Worm (Caenorhabditis elegans) whole organism, early embryonic: ENCODE measurements around the gene Y71H2B.11.

Source experiments
- B0310.2 ChIP-seq: sonication (generic microtip); optimal IDR thresholded peaks from 2 replicates; lab custom pipeline; 2016; ENCODE audit warnings: mild to moderate bottlenecking, missing genetic modification characterization, missing compliant biosample characterization
- ama-1 ChIP-seq: fragments of 150-350 bp; optimal IDR thresholded peaks from 2 replicates; lab custom pipeline; 2014
- ets-7 ChIP-seq: sonication (generic microtip); optimal IDR thresholded peaks from 2 replicates; lab custom pipeline; 2016; ENCODE audit warnings: missing genotype, missing genetic modification characterization, missing compliant biosample characterization
- flt-1 ChIP-seq: fragments of 200-800 bp; sonication (Bioruptor generic); IDR thresholded peaks from 2 replicates; pipeline ENCODE4 v1.3.6; 2022; ENCODE audit warnings: missing genetic modification characterization, missing compliant biosample characterization
- hmg-4 ChIP-seq: fragments of 200-800 bp; sonication (Bioruptor generic); optimal IDR thresholded peaks from 2 replicates; lab custom pipeline; 2018; ENCODE audit warnings: mild to moderate bottlenecking, missing genetic modification characterization, missing compliant biosample characterization
- pes-1 ChIP-seq: fragments of 200-800 bp; sonication (Bioruptor generic); IDR thresholded peaks from 2 replicates; pipeline ENCODE4 v1.3.6; 2022; ENCODE audit warnings: missing genetic modification reagents, missing genetic modification characterization, missing compliant biosample characterization
- sea-1 ChIP-seq: fragments of 200-800 bp; sonication (Bioruptor generic); conservative IDR thresholded peaks from 2 replicates; pipeline ENCODE4 v1.3.6; 2022; ENCODE audit warnings: missing genetic modification characterization, missing compliant biosample characterization
- tbx-37 ChIP-seq: fragments of 200-800 bp; sonication (Bioruptor generic); conservative IDR thresholded peaks from 2 replicates; pipeline ENCODE4 v1.3.6; 2022; ENCODE audit warnings: missing genetic modification reagents, missing genetic modification characterization, missing compliant biosample characterization

DNA sequence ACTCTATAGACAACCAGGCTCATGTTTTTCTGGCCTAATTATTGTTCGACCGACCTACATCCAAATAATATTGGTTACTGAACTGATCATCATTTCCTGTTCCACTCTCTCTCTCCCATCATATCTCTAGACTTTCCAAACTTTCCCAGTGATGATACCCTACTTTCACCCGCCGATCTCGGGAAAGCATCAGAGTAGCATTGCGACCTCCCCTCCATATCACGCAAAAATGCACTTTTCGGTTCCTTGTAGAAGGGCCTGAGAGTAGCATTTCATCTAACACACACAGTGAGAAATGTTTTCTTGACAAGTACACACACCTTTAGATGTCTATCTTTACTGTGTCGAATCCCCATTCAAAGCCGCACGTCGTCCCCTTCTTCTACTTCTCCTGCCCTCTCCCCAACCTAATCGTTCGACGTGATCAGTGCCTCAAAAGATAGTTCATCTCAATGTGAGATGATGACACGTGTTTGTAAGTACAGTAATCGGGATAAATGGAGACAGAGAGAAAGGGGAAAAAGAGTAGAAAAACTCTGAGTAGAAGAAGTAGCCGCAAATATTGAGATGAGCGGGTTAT, 29.1 kb downstream of the Y71H2B.11 start:
- no peak for TF ChIP-seq pes-1 (GFP tag; lab: Robert Waterston, UW)
- TF ChIP-seq ama-1 (lab: Kevin White, UChicago): no peak
- TF ChIP-seq tbx-37 (GFP tag; lab: Robert Waterston, UW): no peak
- no peak for TF ChIP-seq ets-7 (tag; lab: Kevin White, UChicago)
- TF ChIP-seq sea-1 (GFP tag; lab: Robert Waterston, UW): no peak
- no peak for TF ChIP-seq flt-1 (GFP tag; lab: Robert Waterston, UW)
- TF ChIP-seq B0310.2 (tag; lab: Kevin White, UChicago): no peak
- no peak for TF ChIP-seq hmg-4
